Fruit fly (Drosophila melanogaster) whole organism, embryonic: Measurements from ENCODE around the gene Ada1-1.

Experiments used
- Atf-2 ChIP-seq: fragments of 200-800 bp; sonication (Bioruptor generic); optimal IDR thresholded peaks from 2 replicates; lab custom pipeline; 2016; ENCODE audit warnings: missing biosample characterization, missing genetic modification characterization
- Atf3 ChIP-seq: fragments of 200-800 bp; sonication (Bioruptor generic); optimal IDR thresholded peaks from 3 replicates; lab custom pipeline; 2016; ENCODE audit warnings: missing biosample characterization, missing genetic modification characterization
- Awh ChIP-seq: fragments of 200-800 bp; sonication (Bioruptor generic); IDR thresholded peaks from 2 replicates; pipeline ENCODE4, ENCODE4 v1.3.6; 2022; ENCODE audit warnings: missing biosample characterization, missing genetic modification characterization
- B-H1 ChIP-seq: fragments of 200-800 bp; sonication (Bioruptor generic); IDR thresholded peaks from 3 replicates; pipeline ENCODE4 v1.3.6; 2022; ENCODE audit warnings: missing biosample characterization, missing genetic modification characterization
- Blimp-1 ChIP-seq: fragments of 200-800 bp; sonication (Bioruptor generic); optimal IDR thresholded peaks from 3 replicates; lab custom pipeline; 2018; ENCODE audit warnings: missing biosample characterization, missing genetic modification characterization, mild to moderate bottlenecking, moderate library complexity, missing genetic modification reagents
- CG10267 ChIP-seq: fragments of 200-800 bp; sonication (Bioruptor generic); optimal IDR thresholded peaks from 2 replicates; lab custom pipeline; 2018; ENCODE audit warnings: missing biosample characterization, mild to moderate bottlenecking, missing genetic modification characterization, moderate library complexity
- CG11695 ChIP-seq: fragments of 200-800 bp; sonication (Bioruptor generic); IDR thresholded peaks from 3 replicates; pipeline ENCODE4 v1.3.6; 2022; ENCODE audit warnings: missing biosample characterization, missing genetic modification characterization
- CG12299 ChIP-seq: fragments of 200-800 bp; sonication (Bioruptor generic); optimal IDR thresholded peaks from 2 replicates; lab custom pipeline; 2018; ENCODE audit warnings: missing biosample characterization, mild to moderate bottlenecking, missing genetic modification characterization
- CG12769 ChIP-seq: fragments of 200-800 bp; sonication (Bioruptor generic); optimal IDR thresholded peaks from 2 replicates; lab custom pipeline; 2019; ENCODE audit warnings: missing biosample characterization, mild to moderate bottlenecking, missing genetic modification characterization, moderate library complexity
- CG14667 ChIP-seq: fragments of 200-800 bp; sonication (Bioruptor generic); IDR thresholded peaks from 2 replicates; pipeline ENCODE4 v1.3.6; 2022; ENCODE audit warnings: missing biosample characterization, missing genetic modification characterization
- CG18262 ChIP-seq: fragments of 200-800 bp; optimal IDR thresholded peaks from 3 replicates; lab custom pipeline; 2019; ENCODE audit warnings: missing biosample characterization, mild to moderate bottlenecking, missing genetic modification characterization, moderate library complexity
- CG18619 ChIP-seq: fragments of 200-800 bp; sonication (Bioruptor generic); optimal IDR thresholded peaks from 3 replicates; lab custom pipeline; 2017; ENCODE audit warnings: missing biosample characterization, mild to moderate bottlenecking, missing genetic modification characterization
- CG3407 ChIP-seq: fragments of 200-800 bp; sonication (Bioruptor generic); optimal IDR thresholded peaks from 2 replicates; lab custom pipeline; 2018; ENCODE audit warnings: missing biosample characterization, mild to moderate bottlenecking, missing genetic modification characterization
- CG43689 ChIP-seq: fragments of 200-800 bp; sonication (Bioruptor generic); IDR thresholded peaks from 2 replicates; pipeline ENCODE4 v1.3.6; 2022; ENCODE audit warnings: missing biosample characterization, missing genetic modification characterization
- CG4730 ChIP-seq: fragments of 200-800 bp; sonication (Bioruptor generic); IDR thresholded peaks from 2 replicates; pipeline ENCODE4 v1.3.6; 2022; ENCODE audit warnings: missing biosample characterization, missing genetic modification characterization
- CG6791 ChIP-seq: fragments of 200-800 bp; sonication (Bioruptor generic); IDR thresholded peaks from 3 replicates; pipeline ENCODE4 v1.3.6; 2022; ENCODE audit warnings: missing biosample characterization, missing genetic modification characterization; ENCODE audit not compliant: partially characterized antibody
- CG8359 ChIP-seq: fragments of 200-800 bp; sonication (Bioruptor generic); optimal IDR thresholded peaks from 2 replicates; lab custom pipeline; 2017; ENCODE audit warnings: missing biosample characterization, mild to moderate bottlenecking, missing genetic modification characterization, borderline replicate concordance
- CG9817 ChIP-seq: fragments of 200-800 bp; sonication (Bioruptor generic); optimal IDR thresholded peaks from 2 replicates; lab custom pipeline; 2018; ENCODE audit warnings: missing biosample characterization, mild to moderate bottlenecking, missing genetic modification characterization, moderate library complexity
- Dek ChIP-seq: fragments of 200-800 bp; sonication (Bioruptor generic); optimal IDR thresholded peaks from 3 replicates; lab custom pipeline; 2019; ENCODE audit warnings: missing biosample characterization, mild to moderate bottlenecking, missing genetic modification characterization, moderate library complexity
- Ets65A ChIP-seq: fragments of 200-800 bp; sonication (Bioruptor generic); peaks from one replicate; lab custom pipeline; 2016; ENCODE audit warnings: missing biosample characterization, missing genetic modification characterization
- HmgD ChIP-seq: fragments of 200-800 bp; sonication (Bioruptor generic); optimal IDR thresholded peaks from 3 replicates; lab custom pipeline; 2016; ENCODE audit warnings: missing biosample characterization, missing genetic modification characterization
- Hmr ChIP-seq: fragments of 200-800 bp; sonication (Bioruptor generic); optimal IDR thresholded peaks from 3 replicates; lab custom pipeline; 2017; ENCODE audit warnings: mild to moderate bottlenecking, missing biosample characterization, missing genetic modification reagents, missing genetic modification characterization
- MESR4 ChIP-seq: fragments of 200-800 bp; sonication (Bioruptor generic); optimal IDR thresholded peaks from 2 replicates; lab custom pipeline; 2018; ENCODE audit warnings: missing biosample characterization, mild to moderate bottlenecking, missing genetic modification characterization, moderate library complexity
- Mad ChIP-seq: fragments of 200-800 bp; sonication (Bioruptor generic); optimal IDR thresholded peaks from 2 replicates; lab custom pipeline; 2016; ENCODE audit warnings: missing biosample characterization, missing genetic modification characterization
- Med ChIP-seq: fragments of 200-800 bp; sonication (Bioruptor generic); peaks from one replicate; lab custom pipeline; 2016; ENCODE audit warnings: missing biosample characterization, missing genetic modification characterization, mild to moderate bottlenecking, inconsistent platforms, moderate library complexity
- Meics ChIP-seq: fragments of 200-800 bp; sonication (Bioruptor generic); optimal IDR thresholded peaks from 2 replicates; lab custom pipeline; 2017; ENCODE audit warnings: missing biosample characterization, mild to moderate bottlenecking, missing genetic modification characterization
- Poxn ChIP-seq: fragments of 200-800 bp; sonication (Bioruptor generic); IDR thresholded peaks from 2 replicates; pipeline ENCODE4 v1.3.6; 2022; ENCODE audit warnings: missing biosample characterization, missing genetic modification characterization
- Rx ChIP-seq: fragments of 200-800 bp; sonication (Bioruptor generic); IDR thresholded peaks from 2 replicates; pipeline ENCODE4 v1.3.6; 2022; ENCODE audit warnings: missing biosample characterization, missing genetic modification characterization
- Sox102F ChIP-seq: fragments of 200-800 bp; sonication (Bioruptor generic); optimal IDR thresholded peaks from 2 replicates; lab custom pipeline; 2018; ENCODE audit warnings: missing biosample characterization, mild to moderate bottlenecking, missing genetic modification characterization, moderate library complexity
- ato ChIP-seq: fragments of 200-800 bp; sonication (Bioruptor generic); IDR thresholded peaks from 2 replicates; pipeline ENCODE4 v1.3.6; 2022; ENCODE audit warnings: missing biosample characterization, missing genetic modification characterization; ENCODE audit not compliant: partially characterized antibody
- ci ChIP-seq: fragments of 200-800 bp; sonication (Bioruptor generic); IDR thresholded peaks from 3 replicates; pipeline ENCODE4 v1.3.6; 2022; ENCODE audit warnings: missing biosample characterization, missing genetic modification characterization
- crp ChIP-seq, 2 experiments: fragments of 200-800 bp; sonication (Bioruptor generic); optimal IDR thresholded peaks; 2 replicates in 1 of 2; 3 replicates in 1 of 2; lab custom pipeline; 2017; ENCODE audit warnings: missing biosample characterization in 2 of 2, missing genetic modification characterization in 2 of 2, mild to moderate bottlenecking in 1 of 2, moderate library complexity in 1 of 2
- dmrt11E ChIP-seq: fragments of 200-800 bp; sonication (Bioruptor generic); optimal IDR thresholded peaks from 3 replicates; lab custom pipeline; 2018; ENCODE audit warnings: missing biosample characterization, mild to moderate bottlenecking, missing genetic modification characterization, moderate library complexity
- en ChIP-seq: fragments of 200-800 bp; sonication (Bioruptor generic); optimal IDR thresholded peaks from 2 replicates; lab custom pipeline; 2016; ENCODE audit warnings: missing biosample characterization, missing genetic modification characterization
- esg ChIP-seq: fragments of 200-800 bp; sonication (Bioruptor generic); conservative IDR thresholded peaks from 2 replicates; pipeline ENCODE4 v1.3.6; 2022; ENCODE audit warnings: missing biosample characterization, missing genetic modification characterization
- exex ChIP-seq: fragments of 200-800 bp; sonication (Bioruptor generic); optimal IDR thresholded peaks from 4 replicates; lab custom pipeline; 2018; ENCODE audit warnings: missing biosample characterization, mild to moderate bottlenecking, missing genetic modification characterization, moderate library complexity
- fd64A ChIP-seq: fragments of 200-800 bp; sonication (Bioruptor generic); optimal IDR thresholded peaks from 3 replicates; lab custom pipeline; 2018; ENCODE audit warnings: missing biosample characterization, mild to moderate bottlenecking, missing genetic modification characterization
- fd96Cb ChIP-seq: fragments of 200-800 bp; sonication (Bioruptor generic); optimal IDR thresholded peaks from 2 replicates; lab custom pipeline; 2018; ENCODE audit warnings: missing biosample characterization, mild to moderate bottlenecking, missing genetic modification characterization, moderate library complexity
- fru ChIP-seq: fragments of >200 bp; optimal IDR thresholded peaks from 2 replicates; lab custom pipeline; 2017
- gce ChIP-seq: fragments of 200-800 bp; sonication (Bioruptor generic); IDR thresholded peaks from 3 replicates; pipeline ENCODE4 v1.3.6; 2022; ENCODE audit warnings: missing biosample characterization, missing genetic modification characterization
- jigr1 ChIP-seq: fragments of 200-800 bp; sonication (Bioruptor generic); IDR thresholded peaks from 3 replicates; pipeline ENCODE4 v1.3.6; 2022; ENCODE audit warnings: missing biosample characterization, missing genetic modification characterization
- mirr ChIP-seq: fragments of 200-800 bp; sonication (Bioruptor generic); optimal IDR thresholded peaks from 3 replicates; lab custom pipeline; 2018; ENCODE audit warnings: missing biosample characterization, mild to moderate bottlenecking, missing genetic modification characterization
- mld ChIP-seq: fragments of 200-800 bp; sonication (Bioruptor generic); IDR thresholded peaks from 3 replicates; pipeline ENCODE4 v1.3.6; 2022; ENCODE audit warnings: missing biosample characterization, missing genetic modification characterization; ENCODE audit not compliant: partially characterized antibody
- org-1 ChIP-seq: fragments of 200-800 bp; sonication (Bioruptor generic); optimal IDR thresholded peaks from 2 replicates; lab custom pipeline; 2017; ENCODE audit warnings: missing biosample characterization, missing genetic modification characterization
- sr ChIP-seq: fragments of 200-800 bp; sonication (Bioruptor generic); IDR thresholded peaks from 3 replicates; pipeline ENCODE4 v1.3.6; 2022; ENCODE audit warnings: missing biosample characterization, missing genetic modification characterization
- tgo ChIP-seq: fragments of 200-800 bp; sonication (Bioruptor generic); IDR thresholded peaks from 3 replicates; pipeline ENCODE4 v1.3.6; 2022; ENCODE audit warnings: missing biosample characterization, missing genetic modification characterization
- tio ChIP-seq: fragments of 200-800 bp; sonication (Bioruptor generic); optimal IDR thresholded peaks from 2 replicates; lab custom pipeline; 2017; ENCODE audit warnings: missing biosample characterization, missing genetic modification characterization, inconsistent platforms
- ttk ChIP-seq: fragments of 200-800 bp; sonication (Bioruptor generic); IDR thresholded peaks from 2 replicates; pipeline ENCODE4 v2.1.2; 2022; ENCODE audit warnings: missing biosample characterization, missing genetic modification characterization
- vfl ChIP-seq: fragments of 200-800 bp; sonication (Bioruptor generic); optimal IDR thresholded peaks from 2 replicates; lab custom pipeline; 2016; ENCODE audit warnings: missing biosample characterization, missing genetic modification characterization
- wor ChIP-seq: fragments of 200-800 bp; sonication (Bioruptor generic); IDR thresholded peaks from 2 replicates; pipeline ENCODE4 v1.3.6; 2022; ENCODE audit warnings: missing biosample characterization, missing genetic modification characterization

Gene Ada1-1

DNA sequence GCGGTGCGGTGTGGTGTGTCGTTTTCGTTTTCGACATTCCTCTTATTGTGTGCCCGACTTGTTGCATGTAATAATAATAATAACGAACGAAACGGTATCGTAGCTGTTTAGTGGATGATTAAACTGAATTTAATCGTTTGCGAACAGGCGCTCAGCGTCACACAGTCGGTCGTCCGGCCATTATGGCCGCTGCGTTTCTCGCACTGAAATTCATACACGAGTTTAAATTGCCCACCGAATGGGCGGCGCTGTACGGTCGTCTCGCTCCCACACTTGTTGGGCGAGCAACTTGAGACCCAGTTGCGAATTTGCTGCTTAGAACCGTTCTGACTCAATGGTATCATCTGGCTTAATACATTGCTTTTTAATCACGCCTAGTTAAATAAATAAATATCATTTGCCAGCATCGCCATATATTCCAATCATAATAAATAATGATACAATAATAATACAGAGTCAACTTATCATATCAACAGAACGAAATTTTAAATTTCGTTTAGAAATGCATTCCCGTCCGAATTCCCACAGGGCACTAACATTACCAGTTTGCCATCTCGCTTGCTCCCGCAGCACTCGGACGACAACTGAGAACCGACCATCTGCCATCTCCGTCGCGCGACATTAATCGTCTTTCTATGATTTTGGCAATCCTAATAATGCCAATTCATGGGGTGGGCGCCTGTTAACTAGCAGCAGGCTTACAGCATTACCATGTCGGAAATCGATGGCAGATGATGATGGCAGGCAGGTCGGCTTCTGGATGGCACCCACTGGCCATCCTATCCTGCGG lies 14.5 kb downstream of the Ada1-1 start (continued):
- TF ChIP-seq Med (peak; percentile 59), dmrt11E (peak; percentile 90), gce (GFP tag; lab: Robert Waterston, UW) (no peak), ato (no peak), CG43689 (GFP tag; lab: Robert Waterston, UW) (no peak), CG18262 (tag; lab: Kevin White, UChicago) (peak; percentile 100), tio (no peak), Dek (tag; lab: Kevin White, UChicago) (peak; percentile 93), MESR4 (GFP tag; lab: Kevin White, UChicago) (peak; percentile 1), CG8359 (peak; percentile 77), CG11695 (no peak), tgo (GFP tag; lab: Robert Waterston, UW) (no peak), Meics (peak; percentile 95), CG12299 (peak; percentile 91), mld (GFP tag; lab: Robert Waterston, UW) (no peak), CG14667 (GFP tag; lab: Robert Waterston, UW) (no peak), crp (GFP tag; optimal IDR thresholded peaks at IDR 0.05; lab: Kevin White, UChicago) (peak in 1 of 2 experiments; percentile 68), org-1 (GFP tag; lab: Kevin White, UChicago) (peak; percentile 92), CG3407 (GFP tag; lab: Kevin White, UChicago) (peak; percentile 66), ci (GFP tag; lab: Robert Waterston, UW) (no peak), jigr1 (GFP tag; lab: Robert Waterston, UW) (no peak), Ets65A (GFP tag; lab: Kevin White, UChicago) (peak; percentile 93), vfl (GFP tag; lab: Kevin White, UChicago) (peak; percentile 84), CG4730 (GFP tag; lab: Robert Waterston, UW) (no peak), Blimp-1 (GFP tag; lab: Kevin White, UChicago) (peak; percentile 64), Hmr (GFP tag; lab: Kevin White, UChicago) (peak; percentile 95), esg (GFP tag; lab: Robert Waterston, UW) (no peak), CG10267 (peak; percentile 85), Mad (GFP tag; lab: Kevin White, UChicago) (peak; percentile 81), CG18619 (peak; percentile 94), ttk (GFP tag; lab: Robert Waterston, UW) (no peak), HmgD (no peak), Awh (GFP tag; lab: Robert Waterston, UW) (no peak), en (GFP tag; lab: Kevin White, UChicago) (no peak), exex (tag; lab: Kevin White, UChicago) (peak; percentile 96), sr (GFP tag; lab: Robert Waterston, UW) (no peak), CG12769 (peak; percentile 94), Sox102F (GFP tag; lab: Kevin White, UChicago) (peak; percentile 86), CG9817 (tag; lab: Kevin White, UChicago) (peak; percentile 94), Atf3 (GFP tag; lab: Kevin White, UChicago) (peak; percentile 53), CG6791 (GFP tag; lab: Robert Waterston, UW) (no peak), mirr (GFP tag; lab: Kevin White, UChicago) (peak; percentile 91), fd64A (GFP tag; lab: Kevin White, UChicago) (no peak), Atf-2 (GFP tag; lab: Kevin White, UChicago) (peak; percentile 47), fru (lab: Kevin White, UChicago) (no peak), Poxn (no peak), B-H1 (no peak), Rx (GFP tag; lab: Robert Waterston, UW) (no peak), wor (GFP tag; lab: Robert Waterston, UW) (no peak), fd96Cb (tag; lab: Kevin White, UChicago) (peak; percentile 89)
